Fruit fly (Drosophila melanogaster) whole organism, embryonic: Measurements from ENCODE around the gene Top3alpha.

ENCODE experiments used
- ATbp ChIP-seq: fragments of 200-800 bp; sonication (Bioruptor generic); optimal IDR thresholded peaks from 2 replicates; lab custom pipeline; 2017; ENCODE audit warnings: missing biosample characterization, mild to moderate bottlenecking, missing genetic modification characterization, missing genetic modification reagents
- B-H2 ChIP-seq: fragments of 200-800 bp; sonication (Bioruptor generic); optimal IDR thresholded peaks from 2 replicates; lab custom pipeline; 2018; ENCODE audit warnings: missing biosample characterization, mild to moderate bottlenecking, missing genetic modification characterization
- Bdp1 ChIP-seq: fragments of 200-800 bp; sonication (Bioruptor generic); optimal IDR thresholded peaks from 3 replicates; lab custom pipeline; 2016; ENCODE audit warnings: missing biosample characterization, missing genetic modification characterization
- Bteb2 ChIP-seq: fragments of 200-800 bp; sonication (Bioruptor generic); optimal IDR thresholded peaks from 2 replicates; lab custom pipeline; 2016; ENCODE audit warnings: missing biosample characterization, missing genetic modification characterization
- CG10543 ChIP-seq: fragments of 200-800 bp; sonication (Bioruptor generic); optimal IDR thresholded peaks from 3 replicates; lab custom pipeline; 2017; ENCODE audit warnings: missing biosample characterization, mild to moderate bottlenecking, missing genetic modification characterization, moderate library complexity
- CG10959 ChIP-seq: fragments of 200-800 bp; sonication (Bioruptor generic); IDR thresholded peaks from 2 replicates; pipeline ENCODE4 v1.3.6; 2022; ENCODE audit warnings: missing biosample characterization, missing genetic modification characterization
- CG12219 ChIP-seq: fragments of 200-800 bp; sonication (Bioruptor generic); optimal IDR thresholded peaks from 3 replicates; lab custom pipeline; 2018; ENCODE audit warnings: missing biosample characterization, mild to moderate bottlenecking, missing genetic modification characterization
- CG12659 ChIP-seq: fragments of 200-800 bp; sonication (Bioruptor generic); optimal IDR thresholded peaks from 3 replicates; lab custom pipeline; 2017; ENCODE audit warnings: mild to moderate bottlenecking, missing biosample characterization, missing genetic modification reagents, missing genetic modification characterization
- CG15479 ChIP-seq: fragments of 200-800 bp; sonication (Bioruptor generic); optimal IDR thresholded peaks from 3 replicates; lab custom pipeline; 2019; ENCODE audit warnings: missing biosample characterization, mild to moderate bottlenecking, missing genetic modification characterization, moderate library complexity
- CG16779 ChIP-seq: fragments of 200-800 bp; sonication (Bioruptor generic); IDR thresholded peaks from 2 replicates; pipeline ENCODE4 v1.3.6; 2022; ENCODE audit warnings: missing biosample characterization, missing genetic modification characterization
- CG2120 ChIP-seq: fragments of 200-800 bp; sonication (Bioruptor generic); optimal IDR thresholded peaks from 3 replicates; lab custom pipeline; 2016; ENCODE audit warnings: missing biosample characterization, missing genetic modification characterization
- CG30020 ChIP-seq: fragments of 200-800 bp; optimal IDR thresholded peaks from 2 replicates; lab custom pipeline; 2019; ENCODE audit warnings: missing biosample characterization, mild to moderate bottlenecking, missing genetic modification characterization, moderate library complexity
- CG31388 ChIP-seq: fragments of 200-800 bp; sonication (Bioruptor generic); optimal IDR thresholded peaks from 2 replicates; lab custom pipeline; 2016; ENCODE audit warnings: missing biosample characterization, missing genetic modification characterization
- CG31441 ChIP-seq: fragments of 200-800 bp; sonication (Bioruptor generic); IDR thresholded peaks from 2 replicates; pipeline ENCODE4 v1.3.6; 2022; ENCODE audit warnings: missing biosample characterization, missing genetic modification characterization
- CG3281 ChIP-seq: fragments of 200-800 bp; sonication (Bioruptor generic); optimal IDR thresholded peaks from 3 replicates; lab custom pipeline; 2017; ENCODE audit warnings: missing biosample characterization, mild to moderate bottlenecking, missing genetic modification characterization
- CG33557 ChIP-seq: fragments of 200-800 bp; sonication (Bioruptor generic); optimal IDR thresholded peaks from 2 replicates; lab custom pipeline; 2019; ENCODE audit warnings: missing biosample characterization, mild to moderate bottlenecking, missing genetic modification characterization, moderate library complexity
- CG4424 ChIP-seq: fragments of 200-800 bp; sonication (Bioruptor generic); optimal IDR thresholded peaks from 3 replicates; lab custom pipeline; 2016; ENCODE audit warnings: missing biosample characterization, missing genetic modification characterization
- CG7839 ChIP-seq: fragments of 200-800 bp; sonication (Bioruptor generic); optimal IDR thresholded peaks from 3 replicates; lab custom pipeline; 2018; ENCODE audit warnings: missing biosample characterization, mild to moderate bottlenecking, missing genetic modification characterization, moderate library complexity
- CG8359 ChIP-seq: fragments of 200-800 bp; sonication (Bioruptor generic); optimal IDR thresholded peaks from 2 replicates; lab custom pipeline; 2017; ENCODE audit warnings: missing biosample characterization, mild to moderate bottlenecking, missing genetic modification characterization, borderline replicate concordance
- CG9727 ChIP-seq: fragments of 200-800 bp; sonication (Bioruptor generic); optimal IDR thresholded peaks from 3 replicates; lab custom pipeline; 2017; ENCODE audit warnings: missing biosample characterization, mild to moderate bottlenecking, missing genetic modification characterization
- CkIIα-i1 ChIP-seq: fragments of 200-800 bp; sonication (Bioruptor generic); IDR thresholded peaks from 2 replicates; pipeline ENCODE4 v1.3.6; 2022; ENCODE audit warnings: missing biosample characterization, missing genetic modification characterization
- Dip3 ChIP-seq: fragments of 200-800 bp; sonication (Bioruptor generic); optimal IDR thresholded peaks from 3 replicates; lab custom pipeline; 2016; ENCODE audit warnings: missing biosample characterization, missing genetic modification characterization
- Doc2 ChIP-seq: fragments of 200-800 bp; sonication (Bioruptor generic); IDR thresholded peaks from 2 replicates; pipeline ENCODE4 v1.3.6; 2022; ENCODE audit warnings: missing biosample characterization, missing genetic modification characterization
- HHEX ChIP-seq: fragments of 200-800 bp; sonication (Bioruptor generic); optimal IDR thresholded peaks from 3 replicates; lab custom pipeline; 2017; ENCODE audit warnings: missing biosample characterization, mild to moderate bottlenecking, missing genetic modification characterization, missing genetic modification reagents
- HLH4C ChIP-seq: fragments of 200-800 bp; sonication (Bioruptor generic); IDR thresholded peaks from 3 replicates; pipeline ENCODE4 v1.3.6; 2022; ENCODE audit warnings: missing biosample characterization, missing genetic modification characterization; ENCODE audit not compliant: partially characterized antibody
- Hand ChIP-seq: fragments of 200-800 bp; sonication (Bioruptor generic); optimal IDR thresholded peaks from 2 replicates; lab custom pipeline; 2017; ENCODE audit warnings: mild to moderate bottlenecking, missing biosample characterization, missing genetic modification reagents, missing genetic modification characterization
- MTF-1 ChIP-seq: fragments of 200-800 bp; sonication (Bioruptor generic); optimal IDR thresholded peaks from 2 replicates; lab custom pipeline; 2018; ENCODE audit warnings: missing biosample characterization, mild to moderate bottlenecking, missing genetic modification characterization, borderline replicate concordance
- Max ChIP-seq: fragments of 200-800 bp; sonication (Bioruptor generic); optimal IDR thresholded peaks from 2 replicates; lab custom pipeline; 2016; ENCODE audit warnings: missing biosample characterization, mild to moderate bottlenecking, missing genetic modification characterization
- Med ChIP-seq: fragments of 200-800 bp; sonication (Bioruptor generic); peaks from one replicate; lab custom pipeline; 2016; ENCODE audit warnings: missing biosample characterization, missing genetic modification characterization, mild to moderate bottlenecking, inconsistent platforms, moderate library complexity
- Mes4 ChIP-seq: fragments of 200-800 bp; sonication (Bioruptor generic); optimal IDR thresholded peaks from 2 replicates; lab custom pipeline; 2016; ENCODE audit warnings: missing biosample characterization, missing genetic modification characterization
- NFAT ChIP-seq: fragments of 200-800 bp; sonication (Bioruptor generic); IDR thresholded peaks from 2 replicates; pipeline ENCODE4 v1.3.6; 2022; ENCODE audit warnings: missing biosample characterization, missing genetic modification characterization
- Spps ChIP-seq: fragments of 200-800 bp; sonication (Bioruptor generic); optimal IDR thresholded peaks from 2 replicates; lab custom pipeline; 2018; ENCODE audit warnings: missing biosample characterization, mild to moderate bottlenecking, missing genetic modification characterization
- Vsx1 ChIP-seq: fragments of 200-800 bp; sonication (Bioruptor generic); optimal IDR thresholded peaks from 2 replicates; lab custom pipeline; 2017; ENCODE audit warnings: missing biosample characterization, mild to moderate bottlenecking, missing genetic modification characterization, missing genetic modification reagents
- Xrp1 ChIP-seq: fragments of 200-800 bp; sonication (Bioruptor generic); IDR thresholded peaks from 2 replicates; pipeline ENCODE4 v1.3.6; 2022; ENCODE audit warnings: missing biosample characterization, missing genetic modification characterization
- ara ChIP-seq: fragments of 200-800 bp; sonication (Bioruptor generic); IDR thresholded peaks from 2 replicates; pipeline ENCODE4 v1.3.6; 2022; ENCODE audit warnings: missing biosample characterization, missing genetic modification characterization
- ase ChIP-seq: fragments of 200-800 bp; sonication (Bioruptor generic); IDR thresholded peaks from 3 replicates; pipeline ENCODE4 v1.3.6; 2022; ENCODE audit warnings: missing biosample characterization, missing genetic modification characterization
- dan ChIP-seq: fragments of 200-800 bp; sonication (Bioruptor generic); IDR thresholded peaks from 2 replicates; pipeline ENCODE4 v1.3.6; 2022; ENCODE audit warnings: missing biosample characterization, missing genetic modification characterization
- gsb ChIP-seq: fragments of 200-800 bp; sonication (Bioruptor generic); IDR thresholded peaks from 2 replicates; pipeline ENCODE4 v1.3.6; 2022; ENCODE audit warnings: missing biosample characterization, missing genetic modification characterization
- gsb-n ChIP-seq: fragments of 200-800 bp; sonication (Bioruptor generic); optimal IDR thresholded peaks from 3 replicates; lab custom pipeline; 2018; ENCODE audit warnings: missing biosample characterization, mild to moderate bottlenecking, missing genetic modification characterization
- inv ChIP-seq: fragments of 200-800 bp; sonication (Bioruptor generic); IDR thresholded peaks from 2 replicates; pipeline ENCODE4 v1.3.6; 2022; ENCODE audit warnings: missing biosample characterization, missing genetic modification characterization; ENCODE audit not compliant: partially characterized antibody
- mld ChIP-seq: fragments of 200-800 bp; sonication (Bioruptor generic); IDR thresholded peaks from 3 replicates; pipeline ENCODE4 v1.3.6; 2022; ENCODE audit warnings: missing biosample characterization, missing genetic modification characterization; ENCODE audit not compliant: partially characterized antibody
- nau ChIP-seq: fragments of 200-800 bp; sonication (Bioruptor generic); optimal IDR thresholded peaks from 3 replicates; lab custom pipeline; 2017; ENCODE audit warnings: missing biosample characterization, mild to moderate bottlenecking, missing genetic modification characterization, missing genetic modification reagents
- otp ChIP-seq: fragments of 200-800 bp; sonication (Bioruptor generic); IDR thresholded peaks from 3 replicates; pipeline ENCODE4, ENCODE4 v1.3.6; 2022; ENCODE audit warnings: missing biosample characterization, missing genetic modification characterization
- row ChIP-seq: fragments of 200-800 bp; sonication (Bioruptor generic); IDR thresholded peaks from 3 replicates; pipeline ENCODE4 v1.3.6; 2022; ENCODE audit warnings: missing biosample characterization, missing genetic modification characterization
- sd ChIP-seq: fragments of 200-800 bp; sonication (Bioruptor generic); optimal IDR thresholded peaks from 3 replicates; lab custom pipeline; 2018; ENCODE audit warnings: missing biosample characterization, mild to moderate bottlenecking, missing genetic modification characterization, moderate library complexity
- slou ChIP-seq: fragments of 200-800 bp; sonication (Bioruptor generic); optimal IDR thresholded peaks from 3 replicates; lab custom pipeline; 2016; ENCODE audit warnings: missing biosample characterization, missing genetic modification characterization
- stc ChIP-seq: fragments of 200-800 bp; sonication (Bioruptor generic); IDR thresholded peaks from 2 replicates; pipeline ENCODE4 v1.3.6; 2022; ENCODE audit warnings: missing biosample characterization, missing genetic modification characterization
- unc-4 ChIP-seq: fragments of 200-800 bp; sonication (Bioruptor generic); IDR thresholded peaks from 2 replicates; pipeline ENCODE4 v1.3.6; 2022; ENCODE audit warnings: missing biosample characterization, missing genetic modification characterization; ENCODE audit not compliant: partially characterized antibody
- yki ChIP-seq: fragments of >200 bp; optimal IDR thresholded peaks from 3 replicates; lab custom pipeline; 2018
- zf30C ChIP-seq: fragments of 200-800 bp; sonication (Bioruptor generic); optimal IDR thresholded peaks from 3 replicates; lab custom pipeline; 2018; ENCODE audit warnings: missing biosample characterization, mild to moderate bottlenecking, missing genetic modification characterization
- zfh2 ChIP-seq: fragments of 200-800 bp; sonication (Bioruptor generic); optimal IDR thresholded peaks from 2 replicates; lab custom pipeline; 2016; ENCODE audit warnings: missing biosample characterization, missing genetic modification characterization

Gene Top3alpha

DNA sequence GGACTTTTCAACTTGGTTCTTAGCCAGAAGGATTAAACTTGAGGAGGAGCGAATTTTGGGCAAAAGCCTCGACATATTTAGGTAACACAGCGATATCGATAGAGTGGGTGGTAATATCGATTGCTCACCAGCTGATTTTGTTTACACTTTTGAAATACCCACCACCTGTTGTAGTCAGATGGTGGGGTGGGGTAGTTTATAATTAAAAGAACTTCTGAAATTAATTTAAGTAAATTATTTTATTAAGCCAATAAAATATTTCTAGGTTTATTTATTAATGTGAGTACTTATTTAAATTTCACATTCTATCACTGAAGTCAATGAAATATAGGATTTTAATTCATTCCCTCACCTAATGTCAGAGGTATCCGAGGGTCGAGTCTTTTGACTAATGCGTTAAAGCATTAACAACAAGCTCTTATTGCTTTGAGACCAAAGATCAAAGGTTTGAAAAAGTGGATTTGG lies 7.9 kb upstream of the Top3alpha start, which contains the start of the genes CG10194 and CG18094 (continued):
- no peak for TF ChIP-seq CG8359 (GFP tag; lab: Kevin White, UChicago)
- no peak for TF ChIP-seq Mes4 (GFP tag; lab: Kevin White, UChicago)
- TF ChIP-seq Vsx1 (GFP tag; lab: Kevin White, UChicago) = no peak
- peak; percentile 71 for TF ChIP-seq Med
- no peak for TF ChIP-seq CG10543
- peak; percentile 34 for TF ChIP-seq inv
- peak; percentile 28 for TF ChIP-seq HHEX (GFP tag; lab: Kevin White, UChicago)
- no peak for TF ChIP-seq gsb-n (tag; lab: Kevin White, UChicago)
- TF ChIP-seq Max (GFP tag; lab: Kevin White, UChicago) = peak; percentile 17
- TF ChIP-seq CG2120 (GFP tag; lab: Kevin White, UChicago) = peak; percentile 65
- TF ChIP-seq Doc2 (GFP tag; lab: Robert Waterston, UW) = no peak
- TF ChIP-seq CG30020 (tag; lab: Kevin White, UChicago) = no peak
- peak; percentile 10 for TF ChIP-seq Dip3 (GFP tag; lab: Kevin White, UChicago)
- TF ChIP-seq stc (GFP tag; lab: Robert Waterston, UW) = peak; percentile 34; the same call in 1 of the 2 replicates
- peak; percentile 17 for TF ChIP-seq Bteb2 (GFP tag; lab: Kevin White, UChicago)
- peak; percentile 70 for TF ChIP-seq unc-4 (GFP tag; lab: Robert Waterston, UW)
- peak; percentile 40 for TF ChIP-seq CG3281 (GFP tag; lab: Kevin White, UChicago)
- TF ChIP-seq CG31441 = no peak
- no peak for TF ChIP-seq mld (GFP tag; lab: Robert Waterston, UW)
- no peak for TF ChIP-seq slou (GFP tag; lab: Kevin White, UChicago)
- TF ChIP-seq Spps = no peak
- no peak for TF ChIP-seq CG33557 (GFP tag; lab: Kevin White, UChicago)
- TF ChIP-seq Bdp1 (GFP tag; lab: Kevin White, UChicago) = no peak
- TF ChIP-seq CG12219 (GFP tag; lab: Kevin White, UChicago) = no peak
- no peak for TF ChIP-seq CG15479 (GFP tag; lab: Kevin White, UChicago)
- no peak for TF ChIP-seq Hand (GFP tag; lab: Kevin White, UChicago)
- TF ChIP-seq ara (GFP tag; lab: Robert Waterston, UW) = no peak
- TF ChIP-seq dan = no peak
- peak; percentile 16 for TF ChIP-seq CG4424 (GFP tag; lab: Kevin White, UChicago)
- TF ChIP-seq zfh2 (GFP tag; lab: Kevin White, UChicago) = no peak
- TF ChIP-seq CG31388 (GFP tag; lab: Kevin White, UChicago) = no peak
- TF ChIP-seq Xrp1 (GFP tag; lab: Robert Waterston, UW) = peak; percentile 30; the same call in 1 of the 2 replicates
- TF ChIP-seq ase (GFP tag; lab: Robert Waterston, UW) = no peak
- TF ChIP-seq ATbp = no peak
- no peak for TF ChIP-seq yki (lab: Kevin White, UChicago)
- no peak for TF ChIP-seq sd
- no peak for TF ChIP-seq CG10959
- TF ChIP-seq CkIIα-i1 = no peak
- TF ChIP-seq CG12659 = peak; percentile 35
- TF ChIP-seq zf30C (GFP tag; lab: Kevin White, UChicago) = no peak
- TF ChIP-seq CG16779 (GFP tag; lab: Robert Waterston, UW) = no peak
- TF ChIP-seq gsb = no peak
- TF ChIP-seq HLH4C (GFP tag; lab: Robert Waterston, UW) = peak; percentile 66
- no peak for TF ChIP-seq nau (GFP tag; lab: Kevin White, UChicago)
- TF ChIP-seq CG7839 (tag; lab: Kevin White, UChicago) = no peak
- TF ChIP-seq MTF-1 (GFP tag; lab: Kevin White, UChicago) = no peak
- TF ChIP-seq row (GFP tag; lab: Robert Waterston, UW) = peak; percentile 92
- TF ChIP-seq B-H2 (GFP tag; lab: Kevin White, UChicago) = no peak
- TF ChIP-seq otp (GFP tag; lab: Robert Waterston, UW) = no peak
- no peak for TF ChIP-seq NFAT (GFP tag; lab: Robert Waterston, UW)
- TF ChIP-seq CG9727 (GFP tag; lab: Kevin White, UChicago) = peak; percentile 38
